Fruit fly (Drosophila melanogaster): Measurements from ENCODE around the gene wac.

wac gene

dm6 chr3L:263500-264377, 5.8 kb downstream of the wac start (continued):
- TF ChIP-seq cato (GFP tag; optimal IDR thresholded peaks at IDR 0.05; ENCODE audit: borderline replicate concordance) = no peak
- peak; percentile 93 for TF ChIP-seq CG10321 (GFP tag; IDR thresholded peaks at IDR 0.05)
- TF ChIP-seq Blimp-1 (GFP tag; optimal IDR thresholded peaks at IDR 0.05) = peak; percentile 45
- no peak for TF ChIP-seq chinmo (GFP tag; IDR thresholded peaks at IDR 0.05; ENCODE audit: partially characterized antibody)
- TF ChIP-seq CG7963 (GFP tag; IDR thresholded peaks at IDR 0.05; ENCODE audit: partially characterized antibody) = no peak
- no peak for TF ChIP-seq Six4 (GFP tag; optimal IDR thresholded peaks at IDR 0.05)
- no peak for TF ChIP-seq grn (GFP tag; optimal IDR thresholded peaks at IDR 0.05)
- TF ChIP-seq Mes4 (GFP tag; optimal IDR thresholded peaks at IDR 0.05) = no peak
- TF ChIP-seq CG14710 (tag; optimal IDR thresholded peaks at IDR 0.05) = no peak
- no peak for TF ChIP-seq Dip2 (GFP tag; IDR thresholded peaks at IDR 0.05)
- peak; percentile 41; the same call in 2 of the 3 replicates for TF ChIP-seq ci (GFP tag; IDR thresholded peaks at IDR 0.05)
- TF ChIP-seq Doc2 (GFP tag; IDR thresholded peaks at IDR 0.05) = no peak
- TF ChIP-seq CG11695 (GFP tag; IDR thresholded peaks at IDR 0.05) = no peak
- TF ChIP-seq CG18599 (GFP tag; optimal IDR thresholded peaks at IDR 0.05) = no peak
- peak; percentile 42; the same call in 1 of the 2 replicates for TF ChIP-seq Dref (GFP tag; IDR thresholded peaks at IDR 0.05)
- peak; percentile 71 for TF ChIP-seq crol (GFP tag; IDR thresholded peaks at IDR 0.05)
- TF ChIP-seq amos (GFP tag; IDR thresholded peaks at IDR 0.05; ENCODE audit: partially characterized antibody) = peak; percentile 5; the same call in 1 of the 2 replicates
- no peak; the same call in 1 of the 2 replicates for TF ChIP-seq NFAT (GFP tag; IDR thresholded peaks at IDR 0.05)
- peak; percentile 93 for TF ChIP-seq bigmax (GFP tag; optimal IDR thresholded peaks at IDR 0.05)
- TF ChIP-seq Antp (GFP tag; optimal IDR thresholded peaks at IDR 0.05) = no peak

dm6 chr3L:264378-265151, 6.6 kb downstream of the wac start, which contains the start of the genes Tudor-SN and mRpL17:
TSS of gene Tudor-SN (minus strand) at chr3L:264380.
TSS of gene mRpL17 (plus strand) at chr3L:264779.
- peak; percentile 7 for TF ChIP-seq CG9797 (GFP tag; optimal IDR thresholded peaks at IDR 0.05)
- no peak for TF ChIP-seq CG4730 (GFP tag; IDR thresholded peaks at IDR 0.05)
- TF ChIP-seq CG13775 (GFP tag; optimal IDR thresholded peaks at IDR 0.05) = peak; percentile 68
- TF ChIP-seq CG7745 (tag; optimal IDR thresholded peaks at IDR 0.05) = no peak
- TF ChIP-seq YL-1 (GFP tag; optimal IDR thresholded peaks at IDR 0.05) = no peak
- no peak for TF ChIP-seq zfh1 (GFP tag; IDR thresholded peaks at IDR 0.05)
- no peak for TF ChIP-seq CG10321 (GFP tag; IDR thresholded peaks at IDR 0.05)
- TF ChIP-seq CG3407 (GFP tag; optimal IDR thresholded peaks at IDR 0.05) = no peak
- TF ChIP-seq CG5245 (GFP tag; optimal IDR thresholded peaks at IDR 0.05) = no peak
- TF ChIP-seq nmo (GFP tag; optimal IDR thresholded peaks at IDR 0.05) = peak; percentile 63
- TF ChIP-seq unpg (GFP tag; optimal IDR thresholded peaks at IDR 0.05) = peak; percentile 1
- no peak for TF ChIP-seq CG4707 (GFP tag; optimal IDR thresholded peaks at IDR 0.05)
- peak; percentile 11 for TF ChIP-seq az2 (GFP tag; optimal IDR thresholded peaks at IDR 0.05)
- TF ChIP-seq Doc3 (GFP tag; IDR thresholded peaks at IDR 0.05; ENCODE audit: partially characterized antibody) = peak; percentile 84
- no peak for TF ChIP-seq nau (GFP tag; optimal IDR thresholded peaks at IDR 0.05)
- TF ChIP-seq luna (GFP tag; optimal IDR thresholded peaks at IDR 0.05) = no peak
- TF ChIP-seq bcd (GFP tag; optimal IDR thresholded peaks at IDR 0.05) = peak; percentile 30
- TF ChIP-seq Sox102F (GFP tag; optimal IDR thresholded peaks at IDR 0.05) = no peak
- no peak for TF ChIP-seq CG1647 (GFP tag; optimal IDR thresholded peaks at IDR 0.05)
- peak; percentile 73 for TF ChIP-seq CG2129 (GFP tag; IDR thresholded peaks at IDR 0.05; ENCODE audit: partially characterized antibody)
- no peak for TF ChIP-seq ttk (GFP tag; IDR thresholded peaks at IDR 0.05)
- TF ChIP-seq sisA (GFP tag; IDR thresholded peaks at IDR 0.05) = no peak
- no peak for TF ChIP-seq CG12942 (GFP tag; optimal IDR thresholded peaks at IDR 0.05)
- TF ChIP-seq ash1 (GFP tag; optimal IDR thresholded peaks at IDR 0.05) = no peak
- TF ChIP-seq insv (GFP tag; optimal IDR thresholded peaks at IDR 0.05) = no peak
- TF ChIP-seq CG32772 (GFP tag; IDR thresholded peaks at IDR 0.05) = no peak
- TF ChIP-seq Dll (GFP tag; IDR thresholded peaks at IDR 0.05; ENCODE audit: partially characterized antibody) = peak; percentile 96
- TF ChIP-seq CG13296 (GFP tag; optimal IDR thresholded peaks at IDR 0.05) = no peak

All from whole organism, embryonic.